Fruit fly (Drosophila melanogaster): ENCODE data around the gene Ugt302K1.

- TF ChIP-seq CG10348 (GFP tag; IDR thresholded peaks at IDR 0.05) (no peak), Ets98B (GFP tag; IDR thresholded peaks at IDR 0.05) (no peak), EcR (GFP tag; optimal IDR thresholded peaks at IDR 0.05) (no peak), CG34367 (tag; optimal IDR thresholded peaks at IDR 0.05) (no peak), CG9948 (tag; optimal IDR thresholded peaks at IDR 0.05) (no peak), gl (tag; optimal IDR thresholded peaks at IDR 0.05) (no peak), Pif1B (GFP tag; optimal IDR thresholded peaks at IDR 0.05) (no peak), CG17806 (tag; optimal IDR thresholded peaks at IDR 0.05) (no peak), CG13204 (GFP tag; optimal IDR thresholded peaks at IDR 0.05) (no peak), Pif1A (GFP tag; optimal IDR thresholded peaks at IDR 0.05) (no peak)
Observed at dm6 chr3R:11175777-11176176, 22.1 kb upstream of the Ugt302K1 start.

All from whole organism, pupa.